Worm (Caenorhabditis elegans): ENCODE data around the gene asp-9.

asp-9 gene

DNA sequence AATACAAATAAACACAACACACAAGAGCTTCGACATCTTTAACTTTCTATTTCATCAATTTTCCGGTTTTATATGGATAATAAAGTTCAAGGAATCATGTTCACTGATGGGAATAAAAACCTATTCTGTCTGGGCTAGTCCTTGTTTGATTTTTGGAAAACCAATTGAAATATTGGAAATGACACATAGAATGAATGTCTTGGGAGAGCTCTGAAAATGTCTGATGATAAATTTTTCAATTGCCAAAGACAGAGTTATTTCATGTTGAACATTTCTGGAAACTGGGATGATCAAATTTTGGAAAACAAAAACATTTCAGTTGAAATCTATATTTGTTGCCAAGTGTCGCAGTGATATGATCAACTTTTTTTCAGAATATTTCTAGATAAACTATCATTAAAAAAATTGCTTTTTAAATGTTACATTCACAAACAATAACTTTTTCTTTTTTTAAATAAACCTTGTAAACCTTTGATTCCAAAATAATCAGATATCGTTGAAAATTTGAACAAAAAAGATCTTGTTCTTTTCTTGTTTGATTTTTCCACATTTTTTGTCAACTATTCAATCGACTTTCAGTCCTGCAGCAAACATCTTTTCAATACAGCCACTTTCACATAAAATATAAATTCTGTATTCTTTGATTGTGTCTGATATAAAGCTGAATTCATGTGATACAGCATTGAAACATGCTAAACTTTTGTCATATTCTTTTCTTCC lies 52.0 kb downstream of the asp-9 start, which contains the start of the genes F58F9.6 and F58F9.8:
F58F9.6 (minus strand) TSS at position 101 of the 720 bp plus-strand sequence.
F58F9.8 (plus strand) TSS at position 670 of the 720 bp plus-strand sequence.
- TF ChIP-seq hlh-15 (tag; optimal IDR thresholded peaks at IDR 0.05) = no peak
- TF ChIP-seq elt-4 (tag; optimal IDR thresholded peaks at IDR 0.05) = no peak
- TF ChIP-seq pag-3 (tag; optimal IDR thresholded peaks at IDR 0.05; ENCODE audit: borderline replicate concordance) = no peak
- TF ChIP-seq npax-4 (tag; optimal IDR thresholded peaks at IDR 0.05) = no peak
- no peak for TF ChIP-seq sox-4 (tag; optimal IDR thresholded peaks at IDR 0.05)
- TF ChIP-seq sox-2 (GFP tag; IDR thresholded peaks at IDR 0.05) = no peak
- no peak for TF ChIP-seq fkh-6 (tag; optimal IDR thresholded peaks at IDR 0.05)
- TF ChIP-seq K09A11.1 (tag; optimal IDR thresholded peaks at IDR 0.05; ENCODE audit: insufficient read depth) = no peak
- TF ChIP-seq unc-3 (GFP tag; conservative IDR thresholded peaks at IDR 0.05) = no peak
- no peak for TF ChIP-seq unc-3 (tag; optimal IDR thresholded peaks at IDR 0.05)
- no peak for TF ChIP-seq ets-4 (tag; optimal IDR thresholded peaks at IDR 0.05)
- TF ChIP-seq ceh-30 (tag; optimal IDR thresholded peaks at IDR 0.05) = no peak
- TF ChIP-seq pros-1 (tag; optimal IDR thresholded peaks at IDR 0.05) = no peak
- no peak for TF ChIP-seq ref-2 (tag; optimal IDR thresholded peaks at IDR 0.05)
- no peak for TF ChIP-seq elt-2 (tag; optimal IDR thresholded peaks at IDR 0.05)
